Worm (Caenorhabditis elegans): ENCODE data around the gene C50C3.1.

ce11 chrIII:8181581-8181980 lies 10.2 kb upstream of the C50C3.1 start, which contains the start of gene spc-2:
- no peak for TF ChIP-seq him-1 (tag; optimal IDR thresholded peaks at IDR 0.05)
- TF ChIP-seq dao-5 (tag; optimal IDR thresholded peaks at IDR 0.05): no peak
